Fruit fly (Drosophila melanogaster) whole organism, wandering third instar larva: Measurements from ENCODE around the gene RpS5b.
A peak's percentile ranks its signal among the peaks of the same experiment; 100 is the strongest.

Source experiments
- Abd-B ChIP-seq: fragments of >200 bp; optimal IDR thresholded peaks from 2 replicates; lab custom pipeline; 2017; ENCODE audit warnings: missing biosample characterization, missing genetic modification characterization
- CG32264 ChIP-seq: fragments of 200-800 bp; sonication (Bioruptor generic); optimal IDR thresholded peaks from 2 replicates; lab custom pipeline; 2016; ENCODE audit warnings: missing biosample characterization, missing genetic modification characterization
- CG9705 ChIP-seq: fragments of 200-800 bp; sonication (Bioruptor generic); optimal IDR thresholded peaks from 2 replicates; lab custom pipeline; 2018; ENCODE audit warnings: missing biosample characterization, mild to moderate bottlenecking, missing genetic modification characterization
- CrebA ChIP-seq: fragments of 200-800 bp; sonication (Bioruptor generic); optimal IDR thresholded peaks from 2 replicates; lab custom pipeline; 2016; ENCODE audit warnings: missing biosample characterization, mild to moderate bottlenecking, missing genetic modification characterization, borderline replicate concordance
- Dfd ChIP-seq: fragments of >200 bp; optimal IDR thresholded peaks from 2 replicates; lab custom pipeline; 2017; ENCODE audit warnings: missing biosample characterization, missing genetic modification characterization
- Dif ChIP-seq: fragments of 200-275, 200-300 bp; sonication (Bioruptor generic); optimal IDR thresholded peaks from 2 replicates; lab custom pipeline; 2018; ENCODE audit warnings: missing biosample characterization, missing genetic modification characterization; ENCODE audit not compliant: partially characterized antibody
- GATAd ChIP-seq: sonication (Bioruptor generic); optimal IDR thresholded peaks from 2 replicates; lab custom pipeline; 2016; ENCODE audit warnings: missing biosample characterization, missing genetic modification characterization
- HLH106 ChIP-seq: fragments of 200-800 bp; optimal IDR thresholded peaks from 3 replicates; lab custom pipeline; 2019; ENCODE audit warnings: missing biosample characterization, mild to moderate bottlenecking, missing genetic modification characterization, moderate library complexity
- Hnf4 ChIP-seq: fragments of 200-800 bp; sonication (Bioruptor generic); optimal IDR thresholded peaks from 2 replicates; lab custom pipeline; 2016; ENCODE audit warnings: missing biosample characterization, mild to moderate bottlenecking, missing genetic modification characterization
- Hr78 ChIP-seq: fragments of >200 bp; optimal IDR thresholded peaks from 2 replicates; lab custom pipeline; 2017; ENCODE audit warnings: missing biosample characterization, missing genetic modification characterization
- Hr83 ChIP-seq: fragments of 200-300 bp; sonication (Bioruptor generic); optimal IDR thresholded peaks from 2 replicates; lab custom pipeline; 2016; ENCODE audit warnings: missing biosample characterization, mild to moderate bottlenecking, missing genetic modification characterization, moderate library complexity; ENCODE audit not compliant: poor library complexity, severe bottlenecking
- Jra ChIP-seq: sonication (Bioruptor generic); optimal IDR thresholded peaks from 2 replicates; lab custom pipeline; 2016; ENCODE audit warnings: missing biosample characterization, missing genetic modification characterization
- Mio ChIP-seq: sonication (Bioruptor generic); optimal IDR thresholded peaks from 2 replicates; lab custom pipeline; 2016; ENCODE audit warnings: missing biosample characterization, missing genetic modification characterization
- Myc ChIP-seq: fragments of >200 bp; optimal IDR thresholded peaks from 2 replicates; lab custom pipeline; 2017
- N ChIP-seq: fragments of >200 bp; optimal IDR thresholded peaks from 2 replicates; lab custom pipeline; 2018; ENCODE audit warnings: missing biosample characterization, missing external identifiers, missing genetic modification characterization
- OdsH ChIP-seq: fragments of 200-800 bp; sonication (Bioruptor generic); optimal IDR thresholded peaks from 2 replicates; lab custom pipeline; 2016; ENCODE audit warnings: missing biosample characterization, mild to moderate bottlenecking, missing genetic modification characterization
- Rel ChIP-seq, 2 experiments: fragments of 200-800 bp; sonication (Bioruptor generic) in 1 of 2; optimal IDR thresholded peaks; 2 replicates in 1 of 2; 3 replicates in 1 of 2; lab custom pipeline; 2016 to 2019; ENCODE audit warnings: mild to moderate bottlenecking in 2 of 2, missing biosample characterization in 2 of 2, missing genetic modification characterization in 2 of 2, moderate library complexity in 1 of 2
- Sp1 ChIP-seq: fragments of 200-800 bp; sonication (Bioruptor generic); optimal IDR thresholded peaks from 3 replicates; lab custom pipeline; 2019; ENCODE audit warnings: missing biosample characterization, mild to moderate bottlenecking, missing genetic modification characterization, moderate library complexity
- Vsx2 ChIP-seq: fragments of 200-300, 225-300 bp; sonication (Bioruptor generic); optimal IDR thresholded peaks from 2 replicates; lab custom pipeline; 2018; ENCODE audit warnings: missing biosample characterization, missing genetic modification characterization; ENCODE audit not compliant: partially characterized antibody
- br ChIP-seq: fragments of 200-800 bp; sonication (Bioruptor generic); optimal IDR thresholded peaks from 2 replicates; lab custom pipeline; 2016; ENCODE audit warnings: missing biosample characterization, missing genetic modification characterization
- brk ChIP-seq: fragments of 200-800 bp; sonication (Bioruptor generic); optimal IDR thresholded peaks from 2 replicates; lab custom pipeline; 2016; ENCODE audit warnings: missing biosample characterization, mild to moderate bottlenecking, missing genetic modification characterization
- dl ChIP-seq, 2 experiments: fragments of 175-275, 200-275 bp in 1 of 2; fragments of 200-275 bp in 1 of 2; sonication (Bioruptor generic); optimal IDR thresholded peaks; lab custom pipeline; 2018; ENCODE audit warnings: mild to moderate bottlenecking in 2 of 2, missing biosample characterization in 2 of 2, missing genetic modification characterization in 2 of 2, moderate library complexity in 2 of 2; ENCODE audit not compliant: partially characterized antibody in 2 of 2, insufficient read depth in 1 of 2
- dmrt93B ChIP-seq: fragments of 200-800 bp; sonication (Bioruptor generic); optimal IDR thresholded peaks from 2 replicates; lab custom pipeline; 2018; ENCODE audit warnings: missing biosample characterization, mild to moderate bottlenecking, missing genetic modification characterization
- dsf ChIP-seq: sonication (Bioruptor generic); optimal IDR thresholded peaks from 2 replicates; lab custom pipeline; 2016; ENCODE audit warnings: missing biosample characterization, missing genetic modification characterization, borderline replicate concordance
- ey ChIP-seq: fragments of 200-800 bp; sonication (Bioruptor generic); optimal IDR thresholded peaks from 2 replicates; lab custom pipeline; 2016; ENCODE audit warnings: missing biosample characterization, missing genetic modification characterization
- foxo ChIP-seq, 2 experiments: fragments of 200-800 bp; sonication (Bioruptor generic); optimal IDR thresholded peaks; 2 replicates in 1 of 2; 3 replicates in 1 of 2; lab custom pipeline; 2016 to 2017; ENCODE audit warnings: missing biosample characterization in 2 of 2, missing genetic modification characterization in 2 of 2
- fru ChIP-seq: fragments of 200-800 bp; sonication (Bioruptor generic); optimal IDR thresholded peaks from 3 replicates; lab custom pipeline; 2016; ENCODE audit warnings: missing biosample characterization, mild to moderate bottlenecking, missing genetic modification characterization
- h ChIP-seq: fragments of 200-800 bp; sonication (Bioruptor generic); optimal IDR thresholded peaks from 3 replicates; lab custom pipeline; 2016; ENCODE audit warnings: missing biosample characterization, mild to moderate bottlenecking, missing genetic modification characterization
- jim ChIP-seq: fragments of 175-275, 200-325 bp; sonication (Bioruptor generic); optimal IDR thresholded peaks from 2 replicates; lab custom pipeline; 2016; ENCODE audit warnings: missing biosample characterization, mild to moderate bottlenecking, missing genetic modification characterization
- lola ChIP-seq: fragments of >200 bp; optimal IDR thresholded peaks from 2 replicates; lab custom pipeline; 2017; ENCODE audit warnings: missing biosample characterization, missing genetic modification characterization
- pan ChIP-seq: fragments of >200 bp; optimal IDR thresholded peaks from 2 replicates; lab custom pipeline; 2017
- psq ChIP-seq: fragments of 200-800 bp; sonication (Bioruptor generic); optimal IDR thresholded peaks from 3 replicates; lab custom pipeline; 2017; ENCODE audit warnings: missing biosample characterization, mild to moderate bottlenecking, missing genetic modification characterization, moderate library complexity
- rgr ChIP-seq: fragments of 200-800 bp; sonication (Bioruptor generic); optimal IDR thresholded peaks from 3 replicates; lab custom pipeline; 2016; ENCODE audit warnings: missing biosample characterization, mild to moderate bottlenecking, missing genetic modification characterization
- sv ChIP-seq: fragments of 200-800 bp; sonication (Bioruptor generic); optimal IDR thresholded peaks from 3 replicates; lab custom pipeline; 2016; ENCODE audit warnings: missing biosample characterization, missing genetic modification characterization
- tai ChIP-seq: sonication (Bioruptor generic); optimal IDR thresholded peaks from 2 replicates; lab custom pipeline; 2016; ENCODE audit warnings: missing biosample characterization, missing genetic modification characterization
- usp ChIP-seq: fragments of >200 bp; optimal IDR thresholded peaks from 2 replicates; lab custom pipeline; 2017; ENCODE audit warnings: missing biosample characterization, missing genetic modification characterization
- woc ChIP-seq: sonication (Bioruptor generic); optimal IDR thresholded peaks from 2 replicates; lab custom pipeline; 2016; ENCODE audit warnings: missing biosample characterization, mild to moderate bottlenecking, missing genetic modification characterization

Gene RpS5b

DNA sequence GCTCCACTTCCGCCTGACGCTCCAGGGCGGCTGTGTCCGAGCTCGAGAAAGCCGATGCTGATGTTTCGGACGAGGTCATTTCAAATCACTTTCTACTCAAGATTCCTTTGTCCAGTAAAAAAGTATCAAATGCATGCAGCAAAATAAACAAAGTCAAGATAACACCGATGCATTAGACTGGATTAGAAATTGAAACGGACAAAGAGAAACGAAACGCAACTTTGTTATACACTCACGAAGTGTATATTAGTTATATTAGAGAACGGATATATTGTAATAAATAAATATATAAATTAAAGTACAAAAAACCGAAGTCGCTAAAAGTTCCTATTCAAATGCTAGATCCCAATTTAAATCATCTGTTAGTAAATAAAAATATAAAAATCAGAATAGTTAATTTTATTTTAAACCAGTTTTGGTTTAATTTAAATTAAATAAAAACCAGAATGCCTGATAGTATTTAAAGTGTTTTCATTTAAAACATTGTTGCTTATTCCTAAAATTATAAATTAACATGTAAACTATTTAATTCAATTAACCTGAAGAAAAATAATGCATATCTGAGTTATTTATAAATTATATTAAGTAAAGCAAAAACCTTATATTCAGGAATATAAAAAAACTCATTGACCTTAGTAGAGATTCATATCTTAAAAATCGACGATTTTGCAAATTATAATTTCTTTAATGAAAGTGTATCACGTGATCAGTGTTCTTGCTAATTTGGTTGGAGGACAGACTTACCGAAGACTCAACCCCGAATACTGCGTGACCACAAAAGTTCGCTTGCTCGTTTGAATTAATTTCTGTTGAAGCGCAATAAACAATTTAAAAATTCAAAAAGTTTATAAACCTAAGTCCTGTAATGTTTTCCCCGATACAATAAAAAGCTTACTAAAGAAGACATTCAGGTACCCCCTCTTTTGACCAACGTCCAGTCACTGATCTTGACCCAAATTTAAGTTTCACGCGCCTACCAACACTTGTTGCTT, 7.3 kb downstream of the RpS5b start, which contains the start of gene Dph2:
Dph2 (minus strand) TSS at position 164 of the 992 bp plus-strand sequence.
- no peak for TF ChIP-seq Dif (GFP tag; lab: Kevin White, UChicago)
- peak; percentile 31 for TF ChIP-seq psq
- TF ChIP-seq Hr78, result no peak
- peak; percentile 73 for TF ChIP-seq HLH106 (tag; lab: Kevin White, UChicago)
- no peak for TF ChIP-seq br (GFP tag; lab: Kevin White, UChicago)
- no peak for TF ChIP-seq Myc
- peak; percentile 26 for TF ChIP-seq OdsH (GFP tag; lab: Kevin White, UChicago)
- TF ChIP-seq Hr83 (GFP tag; lab: Kevin White, UChicago), result peak; percentile 14
- no peak for TF ChIP-seq Mio (GFP tag; lab: Kevin White, UChicago)
- peak; percentile 72 for TF ChIP-seq Sp1 (GFP tag; lab: Kevin White, UChicago)
- no peak for TF ChIP-seq Vsx2 (GFP tag; lab: Kevin White, UChicago)
- no peak for TF ChIP-seq brk
- TF ChIP-seq rgr (GFP tag; lab: Kevin White, UChicago), result peak; percentile 56
- no peak for TF ChIP-seq tai (GFP tag; lab: Kevin White, UChicago)
- no peak for TF ChIP-seq pan (lab: Kevin White, UChicago)
- no peak for TF ChIP-seq GATAd (GFP tag; lab: Kevin White, UChicago)
- no peak for TF ChIP-seq lola (GFP tag; lab: Kevin White, UChicago)
- peak; percentile 7 for TF ChIP-seq CG9705 (GFP tag; lab: Kevin White, UChicago)
- TF ChIP-seq foxo (GFP tag; optimal IDR thresholded peaks at IDR 0.05; lab: Kevin White, UChicago), result peak in 1 of 2 experiments; percentile 36
- no peak for TF ChIP-seq Rel (GFP tag; optimal IDR thresholded peaks at IDR 0.05; lab: Kevin White, UChicago)
- TF ChIP-seq Rel (tag; optimal IDR thresholded peaks at IDR 0.05; lab: Kevin White, UChicago), result peak; percentile 29
- no peak for TF ChIP-seq Hnf4 (GFP tag; lab: Kevin White, UChicago)
- TF ChIP-seq CrebA (GFP tag; lab: Kevin White, UChicago), result no peak
- peak; percentile 47 for TF ChIP-seq ey (GFP tag; lab: Kevin White, UChicago)
- no peak for TF ChIP-seq dmrt93B
- TF ChIP-seq usp, result no peak
- no peak for TF ChIP-seq h (GFP tag; lab: Kevin White, UChicago)
- no peak for TF ChIP-seq CG32264 (GFP tag; lab: Kevin White, UChicago)
- no peak for TF ChIP-seq Jra (GFP tag; lab: Kevin White, UChicago)
- peak; percentile 22 for TF ChIP-seq sv (GFP tag; lab: Kevin White, UChicago)
- TF ChIP-seq woc (GFP tag; lab: Kevin White, UChicago), result peak; percentile 64
- TF ChIP-seq N (GFP tag; lab: Kevin White, UChicago), result no peak

DNA sequence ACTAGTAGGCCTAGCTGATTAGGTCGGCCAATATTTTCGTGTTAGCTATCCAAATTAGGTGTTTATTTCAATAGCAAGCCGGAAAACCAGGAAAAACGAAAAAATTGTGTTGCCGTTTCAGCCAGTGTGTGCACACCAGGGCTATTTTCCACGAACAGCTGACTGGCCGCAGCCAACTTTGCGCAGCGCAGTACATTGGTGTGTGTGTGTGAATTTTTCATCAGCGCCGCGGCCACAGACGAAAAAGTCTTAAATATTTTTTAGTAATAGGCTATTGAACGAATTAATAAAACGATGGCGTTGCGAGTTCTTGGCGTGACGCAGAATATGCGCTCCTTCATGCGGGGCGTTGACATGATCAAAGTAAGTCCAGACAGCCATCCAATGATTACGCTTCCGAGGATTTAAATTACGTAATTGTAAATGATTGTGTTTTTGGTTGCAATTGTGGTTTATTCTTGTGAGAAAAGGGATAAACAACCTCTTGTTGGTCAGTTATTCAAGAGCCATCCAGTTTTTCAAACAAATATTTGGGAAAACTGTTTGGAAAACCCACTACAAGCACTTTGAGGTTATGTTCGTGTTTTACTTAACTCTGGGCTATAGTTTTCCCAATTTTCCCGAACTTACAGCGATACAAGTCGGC, 11.2 kb downstream of the RpS5b start, which contains the start of the genes CycC and UQCR-C1:
CycC (minus strand) TSS at position 142 of the 646 bp plus-strand sequence.
UQCR-C1 (plus strand) TSS at position 168 of the 646 bp plus-strand sequence.
- TF ChIP-seq ey (GFP tag; lab: Kevin White, UChicago) (no peak), Rel (GFP tag; optimal IDR thresholded peaks at IDR 0.05; lab: Kevin White, UChicago) (no peak), Rel (tag; optimal IDR thresholded peaks at IDR 0.05; lab: Kevin White, UChicago) (peak; percentile 33)

DNA sequence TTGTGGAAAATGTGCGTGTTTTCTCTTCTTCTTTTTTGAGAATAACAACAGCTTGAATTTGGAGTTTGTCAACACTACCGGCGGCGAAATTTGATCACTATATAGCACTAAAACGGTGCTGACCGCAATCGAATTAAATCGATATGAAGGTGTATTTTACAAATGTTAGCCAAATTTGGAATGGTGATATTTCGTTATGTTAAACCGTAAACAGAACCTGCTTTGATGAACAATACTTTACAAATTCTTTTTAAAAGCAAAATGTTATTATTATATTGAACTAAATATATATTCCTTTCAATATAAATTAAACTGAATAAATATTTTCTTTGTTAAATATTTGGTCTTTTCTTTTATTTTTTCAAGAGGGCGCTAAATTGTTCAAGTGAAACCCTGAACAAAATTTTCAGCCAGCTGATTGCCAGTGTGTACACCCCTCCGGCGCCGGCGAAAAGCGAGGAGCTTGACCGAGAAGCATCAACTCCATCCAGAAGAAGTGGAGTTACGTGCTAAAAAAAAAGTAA, 15.3 kb downstream of the RpS5b start, which contains the start of the genes Rrp6, CG33331 and CG33332:
Rrp6 (minus strand) TSS at position 236 of the 524 bp plus-strand sequence.
CG33331 (plus strand) TSS at position 446 of the 524 bp plus-strand sequence.
CG33332 (plus strand) TSS at position 446 of the 524 bp plus-strand sequence.
- TF ChIP-seq dsf (no peak), OdsH (GFP tag; lab: Kevin White, UChicago) (peak; percentile 70), dl (GFP tag; optimal IDR thresholded peaks at IDR 0.05; lab: Kevin White, UChicago; ENCODE audit: insufficient read depth in 1 of 2, partially characterized antibody in 2 of 2) (no peak), ey (GFP tag; lab: Kevin White, UChicago) (peak; percentile 66), pan (lab: Kevin White, UChicago) (no peak), N (GFP tag; lab: Kevin White, UChicago) (no peak), Sp1 (GFP tag; lab: Kevin White, UChicago) (peak; percentile 71), CG9705 (GFP tag; lab: Kevin White, UChicago) (peak; percentile 52), sv (GFP tag; lab: Kevin White, UChicago) (peak; percentile 62), jim (GFP tag; lab: Kevin White, UChicago) (no peak), Myc (peak; percentile 79), Jra (GFP tag; lab: Kevin White, UChicago) (no peak), Dif (GFP tag; lab: Kevin White, UChicago) (no peak), fru (GFP tag; lab: Kevin White, UChicago) (no peak), Vsx2 (GFP tag; lab: Kevin White, UChicago) (no peak), brk (no peak), Dfd (GFP tag; lab: Kevin White, UChicago) (no peak), tai (GFP tag; lab: Kevin White, UChicago) (no peak), Abd-B (GFP tag; lab: Kevin White, UChicago) (no peak), br (GFP tag; lab: Kevin White, UChicago) (no peak), h (GFP tag; lab: Kevin White, UChicago) (peak; percentile 77), Hr78 (no peak), foxo (GFP tag; optimal IDR thresholded peaks at IDR 0.05; lab: Kevin White, UChicago) (peak in 1 of 2 experiments; percentile 86), usp (no peak), Hr83 (GFP tag; lab: Kevin White, UChicago) (peak; percentile 86), psq (peak; percentile 72), CG32264 (GFP tag; lab: Kevin White, UChicago) (no peak), GATAd (GFP tag; lab: Kevin White, UChicago) (peak; percentile 20), dmrt93B (no peak), lola (GFP tag; lab: Kevin White, UChicago) (no peak)
